Worm (Caenorhabditis elegans): ENCODE results near the gene cyp-35D1.

The cyp-35D1 gene

DNA sequence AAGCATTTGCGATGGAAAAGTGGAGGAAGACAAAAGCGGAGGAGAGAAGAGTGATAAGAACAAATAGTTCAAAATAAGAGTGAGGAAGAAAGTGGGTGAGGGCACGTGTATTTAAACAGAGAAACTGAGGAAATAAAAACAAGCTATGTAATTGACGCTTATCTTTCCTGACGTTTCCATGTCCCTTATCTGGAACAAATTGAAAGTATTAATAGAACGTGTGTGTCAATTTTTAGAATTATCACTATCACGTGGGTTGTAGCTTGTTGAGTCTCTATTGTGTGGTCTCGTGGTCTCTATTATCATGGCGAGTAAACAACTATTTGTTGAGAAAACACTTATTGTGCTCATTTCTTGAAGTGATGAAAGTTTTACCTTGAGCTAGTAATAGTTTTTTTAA is 23.2 kb upstream of the cyp-35D1 start, which contains the start of gene T10C6.15:
TSS of gene T10C6.15 (minus strand) at position 104 of the 400 bp plus-strand sequence.
- TF ChIP-seq elt-2 (tag; optimal IDR thresholded peaks at IDR 0.05) (peak; percentile 99), hmg-11 (tag; optimal IDR thresholded peaks at IDR 0.05) (no peak), daf-12 (tag; optimal IDR thresholded peaks at IDR 0.05) (no peak), nhr-43 (tag; optimal IDR thresholded peaks at IDR 0.05; ENCODE audit: poor library complexity, severe bottlenecking) (peak; percentile 57), pqm-1 (tag; optimal IDR thresholded peaks at IDR 0.05) (peak; percentile 92), nhr-77 (tag; optimal IDR thresholded peaks at IDR 0.05) (no peak), sea-2 (GFP tag; optimal IDR thresholded peaks at IDR 0.05) (no peak), snpc-4 (tag; optimal IDR thresholded peaks at IDR 0.05) (no peak), jun-1 (tag; optimal IDR thresholded peaks at IDR 0.05) (peak; percentile 82), nhr-12 (tag; optimal IDR thresholded peaks at IDR 0.05) (no peak), pha-4 (tag; optimal IDR thresholded peaks at IDR 0.05) (peak; percentile 90)

DNA sequence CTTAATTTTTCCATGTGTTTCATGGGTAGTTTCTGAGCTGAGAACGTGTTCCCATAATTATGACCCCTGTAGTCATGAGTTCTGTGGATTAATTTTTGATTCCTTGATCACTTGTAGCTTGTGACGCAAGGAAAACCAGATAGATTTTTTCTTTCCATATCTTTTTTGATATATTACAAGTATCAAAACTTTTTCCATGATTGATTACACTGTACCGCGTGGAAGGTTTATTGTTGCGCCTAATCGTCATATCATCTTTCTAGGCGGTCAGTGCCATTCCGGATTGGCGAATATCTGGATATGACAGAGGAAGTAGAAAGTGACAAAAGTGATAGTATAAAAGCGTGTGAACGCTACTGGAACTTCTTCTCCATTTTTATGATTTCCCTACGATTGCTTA is 22.5 kb upstream of the cyp-35D1 start, which contains the start of gene ZK285.2:
TSS of gene ZK285.2 (plus strand) at position 301 of the 400 bp plus-strand sequence.
- TF ChIP-seq skn-1 (tag; optimal IDR thresholded peaks at IDR 0.05): no peak
- TF ChIP-seq lin-39 (tag; optimal IDR thresholded peaks at IDR 0.05): no peak
- no peak for TF ChIP-seq ztf-4 (tag; optimal IDR thresholded peaks at IDR 0.05)
- no peak for TF ChIP-seq elt-1 (tag; optimal IDR thresholded peaks at IDR 0.05)
- TF ChIP-seq nhr-76 (tag; optimal IDR thresholded peaks at IDR 0.05): no peak
- no peak for TF ChIP-seq snpc-4 (tag; optimal IDR thresholded peaks at IDR 0.05)
- no peak for TF ChIP-seq mdl-1 (tag; optimal IDR thresholded peaks at IDR 0.05)
- TF ChIP-seq nfya-1 (tag; optimal IDR thresholded peaks at IDR 0.05; ENCODE audit: insufficient read depth): no peak
- no peak for TF ChIP-seq nhr-237 (tag; optimal IDR thresholded peaks at IDR 0.05)
- no peak for TF ChIP-seq nhr-25 (tag; optimal IDR thresholded peaks at IDR 0.05)
- no peak for TF ChIP-seq mml-1 (tag; optimal IDR thresholded peaks at IDR 0.05)
- TF ChIP-seq fkh-10 (GFP tag; optimal IDR thresholded peaks at IDR 0.05): no peak
- no peak for TF ChIP-seq lsy-12 (tag; optimal IDR thresholded peaks at IDR 0.05)
- TF ChIP-seq ZK546.5 (tag; optimal IDR thresholded peaks at IDR 0.05): no peak

DNA sequence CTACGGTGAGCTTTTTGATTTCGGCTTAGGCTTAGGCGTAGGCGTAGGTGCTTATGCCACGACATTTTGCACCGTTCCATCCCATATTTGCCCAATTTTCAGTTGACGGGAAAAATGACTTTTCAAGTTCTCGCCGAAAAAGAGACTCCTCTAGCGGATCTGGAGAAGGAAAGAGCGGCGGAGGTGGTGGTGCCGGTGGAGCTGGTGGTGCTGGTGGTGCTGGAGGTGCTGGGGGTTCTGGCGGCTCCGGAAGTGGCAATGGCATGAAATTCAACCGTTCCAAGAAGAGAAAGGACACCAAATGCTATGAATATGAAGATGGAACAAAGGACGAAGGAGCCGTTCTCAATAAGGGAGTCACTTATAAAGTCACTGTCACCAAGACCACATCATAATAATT is 22.0 kb upstream of the cyp-35D1 start:
- TF ChIP-seq nfya-1 (tag; optimal IDR thresholded peaks at IDR 0.05; ENCODE audit: insufficient read depth): no peak

DNA sequence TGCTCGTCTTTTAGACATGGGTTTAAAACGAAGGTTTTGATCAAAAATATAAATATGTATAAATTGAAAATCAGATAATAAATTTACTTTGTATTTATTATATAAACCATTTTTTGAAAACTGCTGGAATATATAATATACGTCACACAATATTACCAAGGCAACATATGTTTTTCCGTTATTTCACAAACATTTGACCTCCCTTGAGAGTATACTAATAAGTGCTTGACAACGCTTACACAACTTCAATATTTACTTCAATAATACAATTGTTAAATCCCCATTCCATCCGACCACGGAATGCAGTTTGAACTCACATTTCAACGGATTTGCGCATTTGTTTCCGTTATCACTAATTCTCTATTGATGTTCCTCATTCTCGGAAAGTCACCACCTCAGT is 21.5 kb upstream of the cyp-35D1 start, which contains the start of gene str-198:
TSS of gene str-198 (plus strand) at position 301 of the 400 bp plus-strand sequence.
- TF ChIP-seq tbx-2 (tag; optimal IDR thresholded peaks at IDR 0.05) (no peak), nhr-76 (tag; optimal IDR thresholded peaks at IDR 0.05) (no peak), mdl-1 (tag; optimal IDR thresholded peaks at IDR 0.05) (no peak), elt-1 (tag; optimal IDR thresholded peaks at IDR 0.05) (no peak), elt-2 (tag; optimal IDR thresholded peaks at IDR 0.05) (no peak), eor-1 (tag; optimal IDR thresholded peaks at IDR 0.05) (no peak), ceh-82 (tag; optimal IDR thresholded peaks at IDR 0.05) (no peak), unc-39 (tag; optimal IDR thresholded peaks at IDR 0.05) (no peak), nhr-67 (tag; optimal IDR thresholded peaks at IDR 0.05) (no peak), nfya-1 (tag; optimal IDR thresholded peaks at IDR 0.05; ENCODE audit: insufficient read depth) (no peak), ztf-11 (tag; optimal IDR thresholded peaks at IDR 0.05) (no peak), hmg-11 (tag; optimal IDR thresholded peaks at IDR 0.05) (no peak), nhr-43 (tag; optimal IDR thresholded peaks at IDR 0.05; ENCODE audit: poor library complexity, severe bottlenecking) (no peak)

DNA sequence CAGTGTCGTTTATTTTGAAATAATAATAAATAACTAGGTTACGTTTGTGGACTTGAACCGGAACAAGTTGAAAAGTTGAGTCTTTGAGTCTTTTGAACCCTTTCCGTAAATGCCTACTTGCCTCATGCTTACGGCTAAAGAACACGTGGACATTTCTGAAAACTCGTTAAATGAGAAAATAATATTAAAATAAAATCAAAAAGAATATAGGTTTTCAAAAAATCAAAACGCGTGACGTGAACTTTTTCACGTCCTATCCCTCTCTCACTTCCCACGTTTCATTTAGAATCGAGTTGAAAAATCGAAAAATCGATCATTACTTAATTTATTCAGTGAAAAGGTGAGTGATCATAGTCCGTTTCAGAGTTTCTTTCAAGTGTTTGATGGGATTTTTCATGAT is 19.9 kb upstream of the cyp-35D1 start, which contains the start of gene best-12:
TSS of gene best-12 (plus strand) at position 301 of the 400 bp plus-strand sequence.
- TF ChIP-seq egl-5 (tag; optimal IDR thresholded peaks at IDR 0.05): no peak
- TF ChIP-seq fkh-2 (tag; optimal IDR thresholded peaks at IDR 0.05): no peak
- no peak for TF ChIP-seq eor-1 (tag; optimal IDR thresholded peaks at IDR 0.05)
- no peak for TF ChIP-seq elt-1 (tag; optimal IDR thresholded peaks at IDR 0.05)
- TF ChIP-seq elt-3 (tag; optimal IDR thresholded peaks at IDR 0.05): no peak
- TF ChIP-seq lin-15B (tag; optimal IDR thresholded peaks at IDR 0.05): no peak
- TF ChIP-seq ztf-11 (tag; optimal IDR thresholded peaks at IDR 0.05): no peak
- TF ChIP-seq nhr-12 (tag; optimal IDR thresholded peaks at IDR 0.05): no peak

All from whole organism, L3 larva.